Fruit fly (Drosophila melanogaster) whole organism, embryonic: ENCODE measurements around the gene Egfrap.

Source experiments
- ATbp ChIP-seq: fragments of 200-800 bp; sonication (Bioruptor generic); optimal IDR thresholded peaks from 2 replicates; lab custom pipeline; 2017; ENCODE audit warnings: missing biosample characterization, mild to moderate bottlenecking, missing genetic modification characterization, missing genetic modification reagents
- Aef1 ChIP-seq: fragments of 200-800 bp; sonication (Bioruptor generic); IDR thresholded peaks from 3 replicates; pipeline ENCODE4 v1.3.6; 2022; ENCODE audit warnings: missing biosample characterization, missing genetic modification characterization
- Atf-2 ChIP-seq: fragments of 200-800 bp; sonication (Bioruptor generic); optimal IDR thresholded peaks from 2 replicates; lab custom pipeline; 2016; ENCODE audit warnings: missing biosample characterization, missing genetic modification characterization
- BEAF-32 ChIP-seq: fragments of 200-800 bp; sonication (Bioruptor generic); optimal IDR thresholded peaks from 3 replicates; lab custom pipeline; 2017; ENCODE audit warnings: missing biosample characterization, missing genetic modification characterization, mild to moderate bottlenecking, moderate library complexity, missing genetic modification reagents
- CG10654 ChIP-seq: fragments of 200-800 bp; sonication (Bioruptor generic); optimal IDR thresholded peaks from 2 replicates; lab custom pipeline; 2016; ENCODE audit warnings: missing biosample characterization, missing genetic modification characterization
- CG12071 ChIP-seq: fragments of 200-800 bp; sonication (Bioruptor generic); optimal IDR thresholded peaks from 3 replicates; lab custom pipeline; 2018; ENCODE audit warnings: missing biosample characterization, mild to moderate bottlenecking, missing genetic modification characterization
- CG12104 ChIP-seq: fragments of 200-800 bp; sonication (Bioruptor generic); optimal IDR thresholded peaks from 3 replicates; lab custom pipeline; 2016; ENCODE audit warnings: missing biosample characterization, missing genetic modification characterization
- CG12236 ChIP-seq: fragments of 200-800 bp; sonication (Bioruptor generic); optimal IDR thresholded peaks from 2 replicates; lab custom pipeline; 2016; ENCODE audit warnings: missing biosample characterization, missing genetic modification characterization
- CG12391 ChIP-seq: fragments of 200-800 bp; sonication (Bioruptor generic); optimal IDR thresholded peaks from 3 replicates; lab custom pipeline; 2018; ENCODE audit warnings: missing biosample characterization, mild to moderate bottlenecking, missing genetic modification characterization, moderate library complexity
- CG13894 ChIP-seq: fragments of 200-800 bp; sonication (Bioruptor generic); optimal IDR thresholded peaks from 3 replicates; lab custom pipeline; 2018; ENCODE audit warnings: missing biosample characterization, mild to moderate bottlenecking, missing genetic modification characterization, moderate library complexity
- CG14710 ChIP-seq: fragments of 200-800 bp; sonication (Bioruptor generic); optimal IDR thresholded peaks from 3 replicates; lab custom pipeline; 2019; ENCODE audit warnings: missing biosample characterization, mild to moderate bottlenecking, missing genetic modification characterization, moderate library complexity
- CG1602 ChIP-seq: fragments of 200-800 bp; sonication (Bioruptor generic); optimal IDR thresholded peaks from 3 replicates; lab custom pipeline; 2016; ENCODE audit warnings: missing biosample characterization, missing genetic modification characterization
- CG1603 ChIP-seq: fragments of 200-800 bp; sonication (Bioruptor generic); optimal IDR thresholded peaks from 2 replicates; lab custom pipeline; 2019; ENCODE audit warnings: missing biosample characterization, mild to moderate bottlenecking, missing genetic modification characterization, moderate library complexity
- CG17328 ChIP-seq: fragments of 200-800 bp; sonication (Bioruptor generic); IDR thresholded peaks from 2 replicates; pipeline ENCODE4 v1.3.6; 2022; ENCODE audit warnings: missing biosample characterization, missing genetic modification characterization
- CG2202 ChIP-seq: fragments of 200-800 bp; sonication (Bioruptor generic); optimal IDR thresholded peaks from 2 replicates; lab custom pipeline; 2018; ENCODE audit warnings: missing biosample characterization, mild to moderate bottlenecking, missing genetic modification characterization
- CG30020 ChIP-seq: fragments of 200-800 bp; optimal IDR thresholded peaks from 2 replicates; lab custom pipeline; 2019; ENCODE audit warnings: missing biosample characterization, mild to moderate bottlenecking, missing genetic modification characterization, moderate library complexity
- CG34422 ChIP-seq: fragments of 200-800 bp; sonication (Bioruptor generic); IDR thresholded peaks from 3 replicates; pipeline ENCODE4 v1.3.6; 2022; ENCODE audit warnings: missing biosample characterization, missing genetic modification characterization
- CG3838 ChIP-seq: fragments of 200-800 bp; sonication (Bioruptor generic); optimal IDR thresholded peaks from 3 replicates; lab custom pipeline; 2016; ENCODE audit warnings: missing biosample characterization, missing genetic modification characterization
- CG8281 ChIP-seq: fragments of 200-800 bp; sonication (Bioruptor generic); optimal IDR thresholded peaks from 2 replicates; lab custom pipeline; 2018; ENCODE audit warnings: missing biosample characterization, mild to moderate bottlenecking, missing genetic modification characterization, moderate library complexity
- CG9437 ChIP-seq: fragments of 200-800 bp; sonication (Bioruptor generic); optimal IDR thresholded peaks from 2 replicates; lab custom pipeline; 2018; ENCODE audit warnings: missing biosample characterization, mild to moderate bottlenecking, missing genetic modification characterization
- Dip2 ChIP-seq: fragments of 200-800 bp; sonication (Bioruptor generic); IDR thresholded peaks from 2 replicates; pipeline ENCODE4 v1.3.6; 2022; ENCODE audit warnings: missing biosample characterization, missing genetic modification characterization
- Doc3 ChIP-seq: fragments of 200-800 bp; sonication (Bioruptor generic); IDR thresholded peaks from 3 replicates; pipeline ENCODE4 v1.3.6; 2022; ENCODE audit warnings: missing biosample characterization, missing genetic modification characterization; ENCODE audit not compliant: partially characterized antibody
- Dref ChIP-seq: fragments of 200-800 bp; sonication (Bioruptor generic); IDR thresholded peaks from 2 replicates; pipeline ENCODE4 v1.3.6; 2022; ENCODE audit warnings: missing biosample characterization, missing genetic modification characterization
- Jarid2 ChIP-seq: fragments of 200-800 bp; sonication (Bioruptor generic); optimal IDR thresholded peaks from 3 replicates; lab custom pipeline; 2017; ENCODE audit warnings: mild to moderate bottlenecking, missing biosample characterization, missing genetic modification reagents, missing genetic modification characterization
- Lim3 ChIP-seq: fragments of 200-800 bp; sonication (Bioruptor generic); IDR thresholded peaks from 2 replicates; pipeline ENCODE4 v1.3.6; 2022; ENCODE audit warnings: missing biosample characterization, missing genetic modification characterization
- Lpt ChIP-seq: fragments of >200 bp; optimal IDR thresholded peaks from 2 replicates; lab custom pipeline; 2018; ENCODE audit warnings: missing biosample characterization, missing genetic modification characterization
- MBD-R2 ChIP-seq: fragments of 200-800 bp; sonication (Bioruptor generic); IDR thresholded peaks from 2 replicates; pipeline ENCODE4 v1.3.6; 2022; ENCODE audit warnings: missing biosample characterization, missing genetic modification characterization
- NfI ChIP-seq: fragments of 200-800 bp; sonication (Bioruptor generic); optimal IDR thresholded peaks from 3 replicates; lab custom pipeline; 2018; ENCODE audit warnings: missing biosample characterization, mild to moderate bottlenecking, missing genetic modification characterization, moderate library complexity
- Opbp ChIP-seq: fragments of 200-800 bp; sonication (Bioruptor generic); IDR thresholded peaks from 3 replicates; pipeline ENCODE4 v1.3.6; 2022; ENCODE audit warnings: missing biosample characterization, missing genetic modification characterization; ENCODE audit not compliant: partially characterized antibody
- Sry-β ChIP-seq: fragments of 200-800 bp; sonication (Bioruptor generic); optimal IDR thresholded peaks from 2 replicates; lab custom pipeline; 2018; ENCODE audit warnings: missing biosample characterization, mild to moderate bottlenecking, missing genetic modification characterization, moderate library complexity
- Sry-δ ChIP-seq: fragments of 200-800 bp; sonication (Bioruptor generic); optimal IDR thresholded peaks from 2 replicates; lab custom pipeline; 2016; ENCODE audit warnings: missing biosample characterization, missing genetic modification characterization
- ash1 ChIP-seq: fragments of 200-800 bp; sonication (Bioruptor generic); optimal IDR thresholded peaks from 2 replicates; lab custom pipeline; 2018; ENCODE audit warnings: missing biosample characterization, mild to moderate bottlenecking, missing genetic modification characterization
- az2 ChIP-seq: fragments of 200-800 bp; sonication (Bioruptor generic); optimal IDR thresholded peaks from 3 replicates; lab custom pipeline; 2016; ENCODE audit warnings: missing biosample characterization, missing genetic modification characterization
- bbx ChIP-seq: fragments of 200-800 bp; sonication (Bioruptor generic); IDR thresholded peaks from 2 replicates; pipeline ENCODE4 v1.3.6; 2022; ENCODE audit warnings: missing biosample characterization, missing genetic modification characterization; ENCODE audit not compliant: partially characterized antibody
- bowl ChIP-seq: fragments of 200-800 bp; sonication (Bioruptor generic); IDR thresholded peaks from 2 replicates; pipeline ENCODE4 v1.3.6; 2022; ENCODE audit warnings: missing biosample characterization, missing genetic modification characterization
- crc ChIP-seq: fragments of 200-800 bp; sonication (Bioruptor generic); optimal IDR thresholded peaks from 2 replicates; lab custom pipeline; 2016; ENCODE audit warnings: missing biosample characterization, missing genetic modification characterization
- crol ChIP-seq: fragments of 200-800 bp; sonication (Bioruptor generic); IDR thresholded peaks from 2 replicates; pipeline ENCODE4 v1.3.6; 2022; ENCODE audit warnings: missing biosample characterization, missing genetic modification characterization
- dan ChIP-seq: fragments of 200-800 bp; sonication (Bioruptor generic); IDR thresholded peaks from 2 replicates; pipeline ENCODE4 v1.3.6; 2022; ENCODE audit warnings: missing biosample characterization, missing genetic modification characterization
- exex ChIP-seq: fragments of 200-800 bp; sonication (Bioruptor generic); optimal IDR thresholded peaks from 4 replicates; lab custom pipeline; 2018; ENCODE audit warnings: missing biosample characterization, mild to moderate bottlenecking, missing genetic modification characterization, moderate library complexity
- fd64A ChIP-seq: fragments of 200-800 bp; sonication (Bioruptor generic); optimal IDR thresholded peaks from 3 replicates; lab custom pipeline; 2018; ENCODE audit warnings: missing biosample characterization, mild to moderate bottlenecking, missing genetic modification characterization
- gcm2 ChIP-seq: fragments of 200-800 bp; sonication (Bioruptor generic); optimal IDR thresholded peaks from 2 replicates; lab custom pipeline; 2016; ENCODE audit warnings: missing biosample characterization, missing genetic modification characterization
- ind ChIP-seq: fragments of 200-800 bp; sonication (Bioruptor generic); optimal IDR thresholded peaks from 3 replicates; lab custom pipeline; 2016; ENCODE audit warnings: missing biosample characterization, missing genetic modification characterization
- kni ChIP-seq: fragments of 200-800 bp; sonication (Bioruptor generic); optimal IDR thresholded peaks from 3 replicates; lab custom pipeline; 2017; ENCODE audit warnings: mild to moderate bottlenecking, missing biosample characterization, missing genetic modification reagents, missing genetic modification characterization
- schlank ChIP-seq: fragments of 200-800 bp; sonication (Bioruptor generic); optimal IDR thresholded peaks from 2 replicates; lab custom pipeline; 2018; ENCODE audit warnings: missing biosample characterization, mild to moderate bottlenecking, missing genetic modification characterization
- sd ChIP-seq: fragments of 200-800 bp; sonication (Bioruptor generic); optimal IDR thresholded peaks from 3 replicates; lab custom pipeline; 2018; ENCODE audit warnings: missing biosample characterization, mild to moderate bottlenecking, missing genetic modification characterization, moderate library complexity
- sr ChIP-seq: fragments of 200-800 bp; sonication (Bioruptor generic); IDR thresholded peaks from 3 replicates; pipeline ENCODE4 v1.3.6; 2022; ENCODE audit warnings: missing biosample characterization, missing genetic modification characterization
- stwl ChIP-seq: fragments of 200-800 bp; sonication (Bioruptor generic); optimal IDR thresholded peaks from 3 replicates; lab custom pipeline; 2018; ENCODE audit warnings: missing biosample characterization, mild to moderate bottlenecking, missing genetic modification characterization, moderate library complexity
- tup ChIP-seq: fragments of 200-800 bp; sonication (Bioruptor generic); optimal IDR thresholded peaks from 2 replicates; lab custom pipeline; 2016; ENCODE audit warnings: missing biosample characterization, mild to moderate bottlenecking, missing genetic modification characterization, moderate library complexity
- vfl ChIP-seq: fragments of 200-800 bp; sonication (Bioruptor generic); optimal IDR thresholded peaks from 2 replicates; lab custom pipeline; 2016; ENCODE audit warnings: missing biosample characterization, missing genetic modification characterization
- vvl ChIP-seq: fragments of 200-800 bp; sonication (Bioruptor generic); IDR thresholded peaks from 2 replicates; pipeline ENCODE4 v1.3.6; 2022; ENCODE audit warnings: missing biosample characterization, missing genetic modification characterization

Egfrap gene

dm6 chr3L:5922005-5922685, 28.3 kb downstream of the Egfrap start, which contains the start of gene CG32407 (continued):
- TF ChIP-seq vvl (GFP tag; lab: Robert Waterston, UW) (no peak), CG30020 (tag; lab: Kevin White, UChicago) (no peak), ATbp (GFP tag; lab: Kevin White, UChicago) (peak; percentile 60), dan (no peak), Opbp (0 out of 3 replicates have a peak, but pooled peaks have one; percentile 15), Lim3 (GFP tag; lab: Robert Waterston, UW) (no peak), ind (GFP tag; lab: Kevin White, UChicago) (no peak), schlank (tag; lab: Kevin White, UChicago) (no peak), crc (GFP tag; lab: Kevin White, UChicago) (no peak), CG10654 (GFP tag; lab: Kevin White, UChicago) (no peak), CG3838 (no peak), CG12236 (no peak), bbx (GFP tag; lab: Robert Waterston, UW) (no peak), ash1 (no peak), Lpt (GFP tag; lab: Kevin White, UChicago) (no peak), tup (GFP tag; lab: Kevin White, UChicago) (no peak), CG1602 (no peak), Sry-δ (GFP tag; lab: Kevin White, UChicago) (no peak), CG2202 (no peak), vfl (GFP tag; lab: Kevin White, UChicago) (no peak), CG12104 (no peak), bowl (GFP tag; lab: Robert Waterston, UW) (no peak), CG12071 (GFP tag; lab: Kevin White, UChicago) (peak; percentile 9), CG14710 (tag; lab: Kevin White, UChicago) (no peak), CG8281 (tag; lab: Kevin White, UChicago) (peak; percentile 87), MBD-R2 (GFP tag; lab: Robert Waterston, UW) (no peak), CG17328 (GFP tag; lab: Robert Waterston, UW) (no peak), CG12391 (tag; lab: Kevin White, UChicago) (no peak), crol (peak; percentile 96), Doc3 (GFP tag; lab: Robert Waterston, UW) (no peak), NfI (GFP tag; lab: Kevin White, UChicago) (no peak), Atf-2 (GFP tag; lab: Kevin White, UChicago) (no peak), Jarid2 (GFP tag; lab: Kevin White, UChicago) (no peak), exex (tag; lab: Kevin White, UChicago) (peak; percentile 58), CG13894 (tag; lab: Kevin White, UChicago) (no peak), Dip2 (GFP tag; lab: Robert Waterston, UW) (no peak), sd (tag; lab: Kevin White, UChicago) (peak; percentile 84), CG1603 (tag; lab: Kevin White, UChicago) (peak; percentile 11), kni (GFP tag; lab: Kevin White, UChicago) (no peak), Dref (GFP tag; lab: Robert Waterston, UW) (no peak), BEAF-32 (GFP tag; lab: Kevin White, UChicago) (no peak), Aef1 (GFP tag; lab: Robert Waterston, UW) (no peak), az2 (no peak), fd64A (GFP tag; lab: Kevin White, UChicago) (peak; percentile 16), sr (no peak), stwl (tag; lab: Kevin White, UChicago) (no peak), gcm2 (no peak), Sry-β (GFP tag; lab: Kevin White, UChicago) (no peak), CG34422 (GFP tag; lab: Robert Waterston, UW) (no peak), CG9437 (no peak)
